Fruit fly (Drosophila melanogaster) whole organism, embryonic: Measurements from ENCODE around the gene CG5781.

Source experiments
- ATbp ChIP-seq: fragments of 200-800 bp; sonication (Bioruptor generic); optimal IDR thresholded peaks from 2 replicates; lab custom pipeline; 2017; ENCODE audit warnings: missing biosample characterization, mild to moderate bottlenecking, missing genetic modification characterization, missing genetic modification reagents
- Ada2b ChIP-seq: fragments of 200-800 bp; sonication (Bioruptor generic); IDR thresholded peaks from 2 replicates; pipeline ENCODE4 v1.3.6; 2022; ENCODE audit warnings: missing biosample characterization, missing genetic modification characterization
- CG11504 ChIP-seq: fragments of 200-800 bp; sonication (Bioruptor generic); optimal IDR thresholded peaks from 3 replicates; lab custom pipeline; 2019; ENCODE audit warnings: missing biosample characterization, mild to moderate bottlenecking, missing genetic modification characterization, moderate library complexity
- CG13287 ChIP-seq: fragments of 200-800 bp; sonication (Bioruptor generic); IDR thresholded peaks from 2 replicates; pipeline ENCODE4 v1.3.6; 2022; ENCODE audit warnings: missing biosample characterization, missing genetic modification characterization; ENCODE audit not compliant: partially characterized antibody
- CG13624 ChIP-seq: fragments of 200-800 bp; sonication (Bioruptor generic); optimal IDR thresholded peaks from 2 replicates; lab custom pipeline; 2016; ENCODE audit warnings: missing biosample characterization, missing genetic modification characterization
- CG14014 ChIP-seq: fragments of 200-800 bp; sonication (Bioruptor generic); IDR thresholded peaks from 2 replicates; pipeline ENCODE4 v1.3.6; 2022; ENCODE audit warnings: missing biosample characterization, missing genetic modification characterization
- CG1602 ChIP-seq: fragments of 200-800 bp; sonication (Bioruptor generic); optimal IDR thresholded peaks from 3 replicates; lab custom pipeline; 2016; ENCODE audit warnings: missing biosample characterization, missing genetic modification characterization
- CG1792 ChIP-seq: fragments of 200-800 bp; sonication (Bioruptor generic); optimal IDR thresholded peaks from 2 replicates; lab custom pipeline; 2016; ENCODE audit warnings: missing biosample characterization, missing genetic modification characterization
- CG34224 ChIP-seq: fragments of 200-800 bp; sonication (Bioruptor generic); IDR thresholded peaks from 3 replicates; pipeline ENCODE4 v1.3.6; 2022; ENCODE audit warnings: missing biosample characterization, missing genetic modification characterization; ENCODE audit not compliant: partially characterized antibody
- CG3838 ChIP-seq: fragments of 200-800 bp; sonication (Bioruptor generic); optimal IDR thresholded peaks from 3 replicates; lab custom pipeline; 2016; ENCODE audit warnings: missing biosample characterization, missing genetic modification characterization
- CG6254 ChIP-seq: fragments of 200-800 bp; sonication (Bioruptor generic); optimal IDR thresholded peaks from 3 replicates; lab custom pipeline; 2017; ENCODE audit warnings: mild to moderate bottlenecking, missing biosample characterization, missing genetic modification reagents, missing genetic modification characterization
- CG7786 ChIP-seq: fragments of 200-800 bp; sonication (Bioruptor generic); optimal IDR thresholded peaks from 2 replicates; lab custom pipeline; 2016; ENCODE audit warnings: missing biosample characterization, missing genetic modification characterization
- CG7839 ChIP-seq: fragments of 200-800 bp; sonication (Bioruptor generic); optimal IDR thresholded peaks from 3 replicates; lab custom pipeline; 2018; ENCODE audit warnings: missing biosample characterization, mild to moderate bottlenecking, missing genetic modification characterization, moderate library complexity
- CG8924 ChIP-seq: fragments of 200-800 bp; optimal IDR thresholded peaks from 3 replicates; lab custom pipeline; 2019; ENCODE audit warnings: missing biosample characterization, mild to moderate bottlenecking, missing genetic modification characterization, moderate library complexity
- D19B ChIP-seq: fragments of 200-800 bp; sonication (Bioruptor generic); optimal IDR thresholded peaks from 2 replicates; lab custom pipeline; 2017; ENCODE audit warnings: missing biosample characterization, mild to moderate bottlenecking, missing genetic modification characterization
- Dek ChIP-seq: fragments of 200-800 bp; sonication (Bioruptor generic); optimal IDR thresholded peaks from 3 replicates; lab custom pipeline; 2019; ENCODE audit warnings: missing biosample characterization, mild to moderate bottlenecking, missing genetic modification characterization, moderate library complexity
- Fer3 ChIP-seq: fragments of 200-800 bp; sonication (Bioruptor generic); optimal IDR thresholded peaks from 2 replicates; lab custom pipeline; 2018; ENCODE audit warnings: missing biosample characterization, mild to moderate bottlenecking, missing genetic modification characterization, moderate library complexity
- Max ChIP-seq: fragments of 200-800 bp; sonication (Bioruptor generic); optimal IDR thresholded peaks from 2 replicates; lab custom pipeline; 2016; ENCODE audit warnings: missing biosample characterization, mild to moderate bottlenecking, missing genetic modification characterization
- Nf-YA ChIP-seq: fragments of 200-800 bp; sonication (Bioruptor generic); IDR thresholded peaks from 2 replicates; pipeline ENCODE4 v1.3.6; 2022; ENCODE audit warnings: missing biosample characterization, missing genetic modification characterization
- Nf-YB ChIP-seq: fragments of 200-800 bp; sonication (Bioruptor generic); optimal IDR thresholded peaks from 3 replicates; lab custom pipeline; 2019; ENCODE audit warnings: missing biosample characterization, mild to moderate bottlenecking, missing genetic modification characterization, moderate library complexity
- Nf-YC ChIP-seq: fragments of 200-800 bp; optimal IDR thresholded peaks from 3 replicates; lab custom pipeline; 2019; ENCODE audit warnings: missing biosample characterization, mild to moderate bottlenecking, missing genetic modification characterization, moderate library complexity
- Side ChIP-seq: fragments of 200-800 bp; sonication (Bioruptor generic); optimal IDR thresholded peaks from 2 replicates; lab custom pipeline; 2016; ENCODE audit warnings: missing biosample characterization, missing genetic modification characterization
- Sin3A ChIP-seq: fragments of >200 bp; optimal IDR thresholded peaks from 2 replicates; lab custom pipeline; 2018
- Trl ChIP-seq, 3 experiments: fragments of >200 bp in 2 of 3; fragments of 200-800 bp in 1 of 3; sonication (Bioruptor generic) in 1 of 3; optimal IDR thresholded peaks; 2 replicates in 1 of 3; 3 replicates in 2 of 3; lab custom pipeline; 2016 to 2017; ENCODE audit warnings: missing biosample characterization in 1 of 3, missing genetic modification characterization in 1 of 3
- ab ChIP-seq: fragments of 200-800 bp; sonication (Bioruptor generic); optimal IDR thresholded peaks from 2 replicates; lab custom pipeline; 2016; ENCODE audit warnings: missing biosample characterization, missing genetic modification characterization
- ase ChIP-seq: fragments of 200-800 bp; sonication (Bioruptor generic); IDR thresholded peaks from 3 replicates; pipeline ENCODE4 v1.3.6; 2022; ENCODE audit warnings: missing biosample characterization, missing genetic modification characterization
- caup ChIP-seq: fragments of 200-800 bp; sonication (Bioruptor generic); optimal IDR thresholded peaks from 3 replicates; lab custom pipeline; 2017; ENCODE audit warnings: missing biosample characterization, mild to moderate bottlenecking, missing genetic modification characterization, moderate library complexity; ENCODE audit not compliant: severe bottlenecking
- cwo ChIP-seq: fragments of 200-800 bp; sonication (Bioruptor generic); optimal IDR thresholded peaks from 3 replicates; lab custom pipeline; 2017; ENCODE audit warnings: missing biosample characterization, missing genetic modification characterization, mild to moderate bottlenecking, moderate library complexity, missing genetic modification reagents
- dan ChIP-seq: fragments of 200-800 bp; sonication (Bioruptor generic); IDR thresholded peaks from 2 replicates; pipeline ENCODE4 v1.3.6; 2022; ENCODE audit warnings: missing biosample characterization, missing genetic modification characterization
- dmrt99B ChIP-seq: fragments of 200-800 bp; sonication (Bioruptor generic); optimal IDR thresholded peaks from 2 replicates; lab custom pipeline; 2018; ENCODE audit warnings: missing biosample characterization, mild to moderate bottlenecking, missing genetic modification characterization, moderate library complexity
- ewg ChIP-seq: fragments of 200-800 bp; sonication (Bioruptor generic); optimal IDR thresholded peaks from 3 replicates; lab custom pipeline; 2017; ENCODE audit warnings: mild to moderate bottlenecking, missing biosample characterization, missing genetic modification reagents, missing genetic modification characterization
- fd96Cb ChIP-seq: fragments of 200-800 bp; sonication (Bioruptor generic); optimal IDR thresholded peaks from 2 replicates; lab custom pipeline; 2018; ENCODE audit warnings: missing biosample characterization, mild to moderate bottlenecking, missing genetic modification characterization, moderate library complexity
- fru ChIP-seq: fragments of >200 bp; optimal IDR thresholded peaks from 2 replicates; lab custom pipeline; 2017
- gce ChIP-seq: fragments of 200-800 bp; sonication (Bioruptor generic); IDR thresholded peaks from 3 replicates; pipeline ENCODE4 v1.3.6; 2022; ENCODE audit warnings: missing biosample characterization, missing genetic modification characterization
- gcm2 ChIP-seq: fragments of 200-800 bp; sonication (Bioruptor generic); optimal IDR thresholded peaks from 2 replicates; lab custom pipeline; 2016; ENCODE audit warnings: missing biosample characterization, missing genetic modification characterization
- gem ChIP-seq: fragments of 200-800 bp; sonication (Bioruptor generic); optimal IDR thresholded peaks from 2 replicates; lab custom pipeline; 2019; ENCODE audit warnings: missing biosample characterization, mild to moderate bottlenecking, missing genetic modification characterization, moderate library complexity
- gsb-n ChIP-seq: fragments of 200-800 bp; sonication (Bioruptor generic); optimal IDR thresholded peaks from 3 replicates; lab custom pipeline; 2018; ENCODE audit warnings: missing biosample characterization, mild to moderate bottlenecking, missing genetic modification characterization
- lbe ChIP-seq: fragments of 200-800 bp; sonication (Bioruptor generic); optimal IDR thresholded peaks from 2 replicates; lab custom pipeline; 2016; ENCODE audit warnings: missing biosample characterization, mild to moderate bottlenecking, missing genetic modification characterization
- lmd ChIP-seq: fragments of 200-800 bp; sonication (Bioruptor generic); IDR thresholded peaks from 2 replicates; pipeline ENCODE4 v1.3.6; 2022; ENCODE audit warnings: missing biosample characterization, missing genetic modification characterization
- lola ChIP-seq, 3 experiments: fragments of >200 bp in 2 of 3; fragments of 200-800 bp in 1 of 3; sonication (Bioruptor generic) in 1 of 3; optimal IDR thresholded peaks; 2 replicates each; lab custom pipeline; 2017 to 2019; ENCODE audit warnings: missing biosample characterization in 3 of 3, missing genetic modification characterization in 3 of 3, mild to moderate bottlenecking in 1 of 3, moderate library complexity in 1 of 3
- oc ChIP-seq: fragments of 200-800 bp; sonication (Bioruptor generic); optimal IDR thresholded peaks from 2 replicates; lab custom pipeline; 2018; ENCODE audit warnings: missing biosample characterization, mild to moderate bottlenecking, missing genetic modification characterization, moderate library complexity
- prd ChIP-seq, 3 experiments: fragments of >200 bp in 2 of 3; fragments of 200-800 bp in 1 of 3; sonication (Bioruptor generic) in 1 of 3; optimal IDR thresholded peaks in 2 of 3; IDR thresholded peaks in 1 of 3; 2 replicates in 2 of 3; 3 replicates in 1 of 3; pipeline versions ENCODE4 v1.3.6 to Lab custom; 2017 to 2022; ENCODE audit warnings: missing biosample characterization in 1 of 3, missing genetic modification characterization in 1 of 3
- repo ChIP-seq: fragments of 200-800 bp; sonication (Bioruptor generic); optimal IDR thresholded peaks from 2 replicates; lab custom pipeline; 2016; ENCODE audit warnings: missing biosample characterization, missing genetic modification characterization
- sens ChIP-seq: fragments of 200-800 bp; sonication (Bioruptor generic); peaks from one replicate; lab custom pipeline; 2016; ENCODE audit warnings: missing biosample characterization, missing genetic modification characterization
- seq ChIP-seq: fragments of 200-800 bp; sonication (Bioruptor generic); IDR thresholded peaks from 2 replicates; pipeline ENCODE4 v1.3.6; 2022; ENCODE audit warnings: missing biosample characterization, missing genetic modification characterization
- sima ChIP-seq: fragments of 200-800 bp; sonication (Bioruptor generic); optimal IDR thresholded peaks from 2 replicates; lab custom pipeline; 2016; ENCODE audit warnings: missing biosample characterization, missing genetic modification characterization
- sr ChIP-seq: fragments of 200-800 bp; sonication (Bioruptor generic); IDR thresholded peaks from 3 replicates; pipeline ENCODE4 v1.3.6; 2022; ENCODE audit warnings: missing biosample characterization, missing genetic modification characterization
- vvl ChIP-seq: fragments of 200-800 bp; sonication (Bioruptor generic); IDR thresholded peaks from 2 replicates; pipeline ENCODE4 v1.3.6; 2022; ENCODE audit warnings: missing biosample characterization, missing genetic modification characterization
- yki ChIP-seq: fragments of >200 bp; optimal IDR thresholded peaks from 3 replicates; lab custom pipeline; 2018
- zen2 ChIP-seq: fragments of 200-800 bp; sonication (Bioruptor generic); IDR thresholded peaks from 3 replicates; pipeline ENCODE4 v1.3.6; 2022; ENCODE audit warnings: missing biosample characterization, missing genetic modification characterization; ENCODE audit not compliant: partially characterized antibody

CG5781 gene

dm6 chr2L:12655731-12656326, 41.3 kb downstream of the CG5781 start (continued):
- TF ChIP-seq Ada2b (no peak), Sin3A (no peak), Nf-YA (GFP tag; lab: Robert Waterston, UW) (peak; percentile 83), CG1792 (GFP tag; lab: Kevin White, UChicago) (no peak), Trl (optimal IDR thresholded peaks at IDR 0.05; lab: Kevin White, UChicago) (peak; percentile 85 to 94), Trl (GFP tag; optimal IDR thresholded peaks at IDR 0.05; lab: Kevin White, UChicago) (peak; percentile 18), gce (GFP tag; lab: Robert Waterston, UW) (no peak), Max (GFP tag; lab: Kevin White, UChicago) (no peak), CG8924 (tag; lab: Kevin White, UChicago) (no peak), CG11504 (tag; lab: Kevin White, UChicago) (peak; percentile 57), caup (no peak), ewg (peak; percentile 59), lmd (no peak), CG14014 (GFP tag; lab: Robert Waterston, UW) (no peak), dan (GFP tag; lab: Robert Waterston, UW) (no peak), Fer3 (tag; lab: Kevin White, UChicago) (no peak), D19B (GFP tag; lab: Kevin White, UChicago) (no peak), ase (GFP tag; lab: Robert Waterston, UW) (no peak), seq (no peak), gsb-n (tag; lab: Kevin White, UChicago) (peak; percentile 16), repo (no peak), sr (peak; percentile 82), Side (GFP tag; lab: Kevin White, UChicago) (no peak), CG34224 (GFP tag; lab: Robert Waterston, UW) (peak; percentile 51), fd96Cb (tag; lab: Kevin White, UChicago) (no peak), zen2 (GFP tag; lab: Robert Waterston, UW) (peak; percentile 87), CG7786 (GFP tag; lab: Kevin White, UChicago) (no peak), gem (tag; lab: Kevin White, UChicago) (peak; percentile 37), sima (no peak), ab (GFP tag; lab: Kevin White, UChicago) (no peak), CG13287 (GFP tag; lab: Robert Waterston, UW) (peak; percentile 29; the same call in 1 of the 2 replicates), dmrt99B (peak; percentile 4), cwo (no peak), Dek (tag; lab: Kevin White, UChicago) (no peak), vvl (GFP tag; lab: Robert Waterston, UW) (peak; percentile 87), ATbp (GFP tag; lab: Kevin White, UChicago) (no peak), sens (peak; percentile 40), CG3838 (no peak), CG6254 (GFP tag; lab: Kevin White, UChicago) (no peak), gcm2 (GFP tag; lab: Kevin White, UChicago) (no peak), oc (tag; lab: Kevin White, UChicago) (peak; percentile 20), lola (GFP tag; optimal IDR thresholded peaks at IDR 0.05; lab: Kevin White, UChicago) (peak in 1 of 3 experiments; percentile 1), yki (lab: Kevin White, UChicago) (peak; percentile 61), CG1602 (GFP tag; lab: Kevin White, UChicago) (no peak), CG13624 (GFP tag; lab: Kevin White, UChicago) (no peak), fru (lab: Kevin White, UChicago) (no peak), prd (optimal IDR thresholded peaks at IDR 0.05; lab: Kevin White, UChicago) (no peak), prd (GFP tag; IDR thresholded peaks at IDR 0.05; lab: Robert Waterston, UW) (no peak), Nf-YC (peak; percentile 98), CG7839 (tag; lab: Kevin White, UChicago) (peak; percentile 23), lbe (GFP tag; lab: Kevin White, UChicago) (no peak), Nf-YB (peak; percentile 98)
